Worm (Caenorhabditis elegans): ENCODE data around the gene dhs-25.

dhs-25 gene

DNA sequence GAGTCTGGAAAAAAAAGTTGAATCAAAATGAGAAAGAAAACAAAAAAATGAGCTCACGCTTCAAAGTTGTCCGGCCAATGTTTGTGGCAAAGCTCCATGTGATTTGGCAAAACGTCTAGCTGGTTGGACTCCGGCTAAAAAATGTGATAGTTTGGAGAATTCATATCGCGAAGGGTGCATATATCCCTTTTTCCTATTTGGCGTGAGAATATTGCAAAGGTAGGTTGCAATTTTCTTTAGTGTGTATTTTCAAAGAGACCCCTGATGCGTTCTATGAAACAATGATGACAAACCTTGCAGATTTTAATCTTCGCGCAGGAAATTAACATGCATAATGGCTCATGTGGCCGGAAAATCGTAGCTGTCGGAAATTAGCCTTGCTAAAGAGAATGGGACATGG, 5.8 kb downstream of the dhs-25 start (continued):
- TF ChIP-seq fos-1 (tag; optimal IDR thresholded peaks at IDR 0.05): no peak
- no peak for TF ChIP-seq pax-3 (tag; optimal IDR thresholded peaks at IDR 0.05)
- no peak for TF ChIP-seq efl-3 (GFP tag; optimal IDR thresholded peaks at IDR 0.05)
- TF ChIP-seq nhr-77 (tag; optimal IDR thresholded peaks at IDR 0.05): no peak
- TF ChIP-seq isw-1 (GFP tag; IDR thresholded peaks at IDR 0.05): no peak
- no peak for TF ChIP-seq hlh-17 (GFP tag; optimal IDR thresholded peaks at IDR 0.05; ENCODE audit: borderline replicate concordance)
- TF ChIP-seq tlp-1 (tag; optimal IDR thresholded peaks at IDR 0.05): no peak
- TF ChIP-seq elt-2 (tag; optimal IDR thresholded peaks at IDR 0.05): no peak
- TF ChIP-seq lin-14 (GFP tag; optimal IDR thresholded peaks at IDR 0.05): no peak
- no peak for TF ChIP-seq efl-1 (optimal IDR thresholded peaks at IDR 0.05)
- TF ChIP-seq efl-1 (GFP tag; optimal IDR thresholded peaks at IDR 0.05 in 1 of 2): peak in 1 of 2 experiments; percentile 27
- no peak for TF ChIP-seq zag-1 (tag; optimal IDR thresholded peaks at IDR 0.05)
- TF ChIP-seq lin-35 (GFP tag; optimal IDR thresholded peaks at IDR 0.05): peak in 1 of 2 experiments; percentile 4
- no peak for TF ChIP-seq pag-3 (tag; optimal IDR thresholded peaks at IDR 0.05; ENCODE audit: borderline replicate concordance, insufficient read depth)
- no peak for TF ChIP-seq C34B4.2 (tag; optimal IDR thresholded peaks at IDR 0.05)
- no peak for TF ChIP-seq lin-13 (GFP tag; optimal IDR thresholded peaks at IDR 0.05)
- no peak for TF ChIP-seq tbx-2 (tag; optimal IDR thresholded peaks at IDR 0.05)
- no peak for TF ChIP-seq elt-3 (tag; optimal IDR thresholded peaks at IDR 0.05)
- TF ChIP-seq pqm-1 (tag; optimal IDR thresholded peaks at IDR 0.05): no peak
- TF ChIP-seq F16B12.6 (tag; optimal IDR thresholded peaks at IDR 0.05): no peak
- TF ChIP-seq egl-27 (tag; optimal IDR thresholded peaks at IDR 0.05): no peak
- no peak for TF ChIP-seq hlh-4 (tag; optimal IDR thresholded peaks at IDR 0.05)
- TF ChIP-seq lin-15B (tag; optimal IDR thresholded peaks at IDR 0.05): no peak
- no peak for TF ChIP-seq egl-13 (tag; optimal IDR thresholded peaks at IDR 0.05)
- no peak for TF ChIP-seq unc-130 (tag; optimal IDR thresholded peaks at IDR 0.05)
- TF ChIP-seq rnt-1 (tag; optimal IDR thresholded peaks at IDR 0.05): peak; percentile 13
- TF ChIP-seq ces-1 (GFP tag; optimal IDR thresholded peaks at IDR 0.05): no peak
- peak; percentile 3 for TF ChIP-seq irx-1 (tag; optimal IDR thresholded peaks at IDR 0.05)
- TF ChIP-seq swsn-7 (tag; optimal IDR thresholded peaks at IDR 0.05): no peak
- TF ChIP-seq C16A3.4 (tag; optimal IDR thresholded peaks at IDR 0.05): no peak
- TF ChIP-seq nhr-237 (tag; optimal IDR thresholded peaks at IDR 0.05): no peak
- TF ChIP-seq xbp-1 (tag; optimal IDR thresholded peaks at IDR 0.05): no peak
- no peak for TF ChIP-seq sup-37 (GFP tag; optimal IDR thresholded peaks at IDR 0.05)
- TF ChIP-seq hpl-2 (GFP tag; optimal IDR thresholded peaks at IDR 0.05): no peak
- TF ChIP-seq nhr-84 (tag; optimal IDR thresholded peaks at IDR 0.05): no peak
- TF ChIP-seq fkh-8 (tag; optimal IDR thresholded peaks at IDR 0.05): no peak

DNA sequence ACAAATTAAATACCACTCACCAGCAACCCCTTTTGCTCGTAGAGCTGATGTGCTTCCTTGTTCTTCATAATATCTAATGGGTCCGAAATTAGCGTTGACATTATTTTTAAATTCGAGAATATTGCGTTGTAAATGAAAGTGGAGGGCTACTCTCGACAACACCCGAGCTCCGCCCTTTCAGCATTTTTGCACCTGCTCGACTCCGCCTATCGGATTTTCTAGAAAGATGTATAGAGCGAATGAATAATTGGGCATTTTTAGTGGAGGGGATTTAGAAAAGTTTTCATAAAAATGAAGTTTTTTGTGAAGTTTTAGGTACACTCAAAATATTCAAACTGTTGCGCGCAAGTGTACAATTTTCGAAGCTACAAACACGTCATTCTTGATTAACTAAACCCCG, 7.9 kb downstream of the dhs-25 start, which contains the start of gene F09E10.5:
TSS of gene F09E10.5 (minus strand) at position 101 of the 400 bp plus-strand sequence.
- TF ChIP-seq nhr-12 (tag; optimal IDR thresholded peaks at IDR 0.05) (no peak), ceh-82 (tag; optimal IDR thresholded peaks at IDR 0.05) (no peak), nhr-71 (tag; optimal IDR thresholded peaks at IDR 0.05) (no peak), grh-1 (GFP tag; IDR thresholded peaks at IDR 0.05) (no peak), hpl-2 (GFP tag; optimal IDR thresholded peaks at IDR 0.05) (no peak), nhr-85 (tag) (no peak), unc-30 (tag; optimal IDR thresholded peaks at IDR 0.05) (no peak), sptf-1 (tag; optimal IDR thresholded peaks at IDR 0.05) (no peak), isw-1 (GFP tag; IDR thresholded peaks at IDR 0.05) (no peak), irx-1 (tag; optimal IDR thresholded peaks at IDR 0.05) (no peak), lir-3 (tag; optimal IDR thresholded peaks at IDR 0.05; ENCODE audit: poor library complexity) (no peak), sox-4 (tag; optimal IDR thresholded peaks at IDR 0.05) (no peak), blmp-1 (tag; optimal IDR thresholded peaks at IDR 0.05) (no peak), jun-1 (tag; optimal IDR thresholded peaks at IDR 0.05) (no peak), efl-1 (optimal IDR thresholded peaks at IDR 0.05) (no peak), efl-1 (GFP tag; optimal IDR thresholded peaks at IDR 0.05 in 1 of 2) (no peak), C16A3.4 (tag; optimal IDR thresholded peaks at IDR 0.05) (no peak), dpl-1 (GFP tag; optimal IDR thresholded peaks at IDR 0.05) (no peak), nhr-47 (tag; optimal IDR thresholded peaks at IDR 0.05) (no peak), lin-39 (tag; optimal IDR thresholded peaks at IDR 0.05) (no peak), ceh-88 (GFP tag; IDR thresholded peaks at IDR 0.05) (no peak)
